Fruit fly (Drosophila melanogaster) S2 (cell line): Measurements from ENCODE around the gene CG15332.

Experiments used
- CG8478 ChIP-seq: fragments of >200 bp; optimal IDR thresholded peaks from 2 replicates; lab custom pipeline; 2018
- CTCF ChIP-seq, 2 experiments: fragments of >200 bp; optimal IDR thresholded peaks; 2 replicates each; lab custom pipeline; 2018

Gene CG15332

DNA sequence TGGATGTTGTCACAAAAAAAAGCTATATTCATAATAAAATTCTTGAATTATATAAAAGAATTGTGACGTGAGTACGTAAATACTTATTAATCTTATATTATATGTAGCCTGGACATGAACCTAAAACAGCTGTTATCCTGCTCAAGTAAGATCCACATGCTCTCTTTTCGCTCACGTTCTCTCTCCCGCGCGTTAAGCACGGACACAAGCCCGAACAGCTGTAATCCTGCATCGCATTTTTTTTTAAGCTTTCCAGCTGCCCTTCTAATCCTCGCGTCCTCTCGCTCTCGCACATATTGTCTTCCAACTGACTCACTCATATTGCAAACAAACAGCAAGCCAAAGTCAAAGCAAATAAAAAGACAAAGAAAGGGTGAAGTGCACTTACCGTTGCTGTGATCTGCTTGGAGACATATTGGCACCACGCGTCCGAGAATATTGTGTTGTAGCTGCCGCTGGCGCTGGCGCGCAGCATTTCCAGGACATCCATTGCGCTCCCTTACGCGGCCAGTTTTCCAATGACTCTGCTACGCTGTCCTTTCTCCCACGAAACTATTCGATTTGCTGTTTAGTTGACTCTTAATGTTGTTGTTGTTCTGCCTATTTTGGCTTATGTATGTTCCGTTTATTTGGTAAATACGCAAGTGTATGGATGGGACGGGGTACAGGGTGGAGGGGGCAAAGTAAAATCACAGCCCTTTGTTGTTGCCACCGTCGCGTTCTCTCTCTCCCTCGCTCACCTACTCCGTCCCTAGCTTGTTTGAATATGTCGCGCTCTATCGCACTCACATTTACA is 11.5 kb upstream of the CG15332 start:
- TF ChIP-seq CG8478 (lab: Kevin White, UChicago), result no peak
- TF ChIP-seq CTCF (optimal IDR thresholded peaks at IDR 0.05; lab: Kevin White, UChicago), result no peak

DNA sequence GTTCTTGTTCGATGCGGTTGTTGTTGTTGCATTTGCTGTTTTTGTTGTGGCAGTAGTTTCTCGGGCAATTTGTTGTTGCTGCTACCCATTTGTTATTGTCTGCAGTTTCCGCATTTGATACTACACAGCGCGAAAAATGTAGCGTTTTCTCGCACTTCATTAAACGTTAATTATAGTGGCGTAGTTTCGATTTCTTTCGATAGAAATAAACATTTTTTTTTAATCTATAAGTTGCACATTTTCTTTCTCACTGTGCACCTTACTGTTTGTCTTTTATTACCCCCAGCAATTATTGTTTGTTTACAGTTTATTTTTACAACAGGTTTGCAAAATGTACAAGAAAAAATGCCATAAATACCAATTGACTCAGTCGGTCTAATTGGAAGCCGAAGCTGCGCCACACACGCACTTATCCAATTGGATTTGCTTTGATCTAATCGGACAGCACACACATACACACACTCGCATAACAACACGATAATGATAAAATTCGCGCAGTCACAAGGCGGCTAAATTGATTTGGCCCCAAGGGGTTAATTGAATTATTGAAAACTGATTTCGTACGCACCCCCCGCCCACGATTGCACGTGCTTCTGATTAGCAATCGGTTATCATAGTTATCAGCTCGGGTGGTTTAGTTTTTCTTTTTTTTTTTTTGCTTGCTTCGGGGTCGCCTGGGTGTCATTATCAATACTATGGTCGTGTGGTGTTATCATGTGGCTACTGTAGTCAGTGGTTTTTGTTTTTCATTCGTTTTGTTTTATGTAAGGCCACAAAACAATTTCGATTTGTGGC is 10.2 kb upstream of the CG15332 start:
- TF ChIP-seq CG8478 (lab: Kevin White, UChicago) (no peak), CTCF (optimal IDR thresholded peaks at IDR 0.05; lab: Kevin White, UChicago) (no peak)

DNA sequence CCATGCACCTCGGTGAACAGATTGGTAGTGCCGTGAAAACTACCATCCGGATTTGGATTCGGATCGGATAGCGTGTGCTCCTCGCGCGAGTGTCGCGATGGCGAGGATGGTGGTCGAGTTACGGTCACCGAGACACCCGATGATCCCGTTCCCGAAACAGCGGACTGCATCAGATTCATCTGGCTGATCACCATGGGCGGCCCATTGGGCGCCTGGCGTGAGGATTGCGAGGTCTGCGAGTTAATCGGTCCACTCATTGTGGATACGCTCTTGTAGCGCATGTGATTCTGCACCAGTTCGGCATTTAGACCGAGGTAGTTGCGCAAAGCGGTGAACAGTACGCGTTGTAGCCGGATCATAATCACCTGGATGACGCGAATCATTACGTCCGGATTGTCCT is 7.9 kb upstream of the CG15332 start, which contains the start of gene sn:
sn (plus strand) TSS at position 301 of the 400 bp plus-strand sequence.
- TF ChIP-seq CG8478 (lab: Kevin White, UChicago) (no peak), CTCF (optimal IDR thresholded peaks at IDR 0.05; lab: Kevin White, UChicago) (no peak)

DNA sequence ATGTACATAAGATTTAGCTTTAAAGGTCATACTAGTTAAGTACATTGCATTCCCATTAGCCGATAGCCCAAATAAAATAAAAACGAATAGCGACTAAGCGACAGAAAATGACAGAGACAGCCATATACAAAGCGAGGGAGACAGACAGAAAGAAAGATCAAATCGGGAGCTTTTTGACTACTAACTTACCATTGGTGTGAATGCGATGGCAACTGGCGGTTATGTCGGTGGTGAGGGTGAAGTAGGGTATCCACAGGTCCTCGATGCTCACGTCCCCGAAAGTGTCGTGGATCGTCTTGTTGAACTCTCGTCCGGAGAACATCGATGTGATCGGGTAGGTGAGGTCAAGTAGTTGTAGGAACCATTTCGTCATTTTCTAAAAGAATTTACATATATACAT is 5.2 kb upstream of the CG15332 start:
- no peak for TF ChIP-seq CG8478 (lab: Kevin White, UChicago)
- no peak for TF ChIP-seq CTCF (optimal IDR thresholded peaks at IDR 0.05; lab: Kevin White, UChicago)

DNA sequence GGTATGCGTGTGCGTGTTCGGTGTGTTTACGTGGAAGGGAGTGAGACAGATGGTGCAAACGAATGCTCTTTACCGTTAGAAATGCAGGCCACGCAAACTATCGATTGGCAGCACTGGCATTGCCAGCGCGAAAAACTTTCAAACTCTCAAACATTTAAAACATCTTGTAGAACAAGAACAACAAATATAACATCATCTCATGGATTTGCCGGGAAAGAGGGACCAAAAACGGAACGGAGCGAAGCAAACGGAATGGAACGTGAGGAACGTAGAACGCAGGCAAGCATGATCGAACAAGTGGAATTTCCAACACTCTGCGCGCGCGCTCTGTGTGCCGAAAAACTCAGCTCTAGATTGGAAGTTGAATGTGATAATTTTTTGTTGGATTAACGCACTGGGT is 3.7 kb upstream of the CG15332 start:
- no peak for TF ChIP-seq CG8478 (lab: Kevin White, UChicago)
- no peak for TF ChIP-seq CTCF (optimal IDR thresholded peaks at IDR 0.05; lab: Kevin White, UChicago)

DNA sequence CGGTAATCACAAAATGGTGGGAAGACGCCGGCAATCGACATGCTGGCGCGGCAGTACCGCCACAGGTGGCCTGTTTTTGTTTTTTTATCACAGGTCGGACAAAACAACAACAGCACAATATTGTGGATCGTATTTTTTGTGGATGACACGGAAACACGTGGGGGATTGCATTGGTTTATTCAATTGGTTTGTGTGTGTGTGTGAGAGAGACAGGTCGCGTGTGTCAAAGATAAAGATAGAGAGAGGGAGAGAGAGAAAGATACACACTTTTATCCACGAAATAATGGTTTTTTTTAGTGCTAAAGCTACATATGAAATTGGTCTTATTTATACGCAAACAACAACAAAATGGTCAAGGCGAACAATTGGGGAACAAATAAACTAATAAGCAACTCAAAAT is 3.2 kb upstream of the CG15332 start:
- TF ChIP-seq CTCF (optimal IDR thresholded peaks at IDR 0.05; lab: Kevin White, UChicago), result no peak
- TF ChIP-seq CG8478 (lab: Kevin White, UChicago), result no peak

DNA sequence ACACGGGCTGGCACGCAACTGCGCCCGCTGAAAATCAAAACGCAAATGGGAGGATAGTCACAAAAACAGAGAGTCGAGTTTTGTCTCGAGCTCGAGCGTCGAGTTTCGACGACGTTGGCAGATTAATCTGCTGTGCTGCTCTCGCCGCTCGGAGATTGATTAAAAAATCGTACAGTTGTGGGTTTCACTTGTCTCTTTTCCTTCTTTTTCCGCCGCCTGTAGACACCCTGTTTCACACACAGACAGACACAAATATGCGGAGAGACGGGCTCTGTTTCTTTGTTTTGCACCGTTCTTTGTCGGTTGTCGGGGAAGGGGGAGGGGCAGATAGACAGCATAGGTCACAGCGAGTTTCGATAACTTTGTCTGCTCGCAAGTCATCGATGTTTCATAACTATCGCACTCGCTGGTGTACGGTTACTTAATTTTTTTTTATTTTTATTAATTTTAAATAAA is 8.9 kb downstream of the CG15332 start, which contains the start of gene orion:
orion (minus strand) TSS at position 51 of the 456 bp plus-strand sequence.
- no peak for TF ChIP-seq CTCF (optimal IDR thresholded peaks at IDR 0.05; lab: Kevin White, UChicago)
- no peak for TF ChIP-seq CG8478 (lab: Kevin White, UChicago)

DNA sequence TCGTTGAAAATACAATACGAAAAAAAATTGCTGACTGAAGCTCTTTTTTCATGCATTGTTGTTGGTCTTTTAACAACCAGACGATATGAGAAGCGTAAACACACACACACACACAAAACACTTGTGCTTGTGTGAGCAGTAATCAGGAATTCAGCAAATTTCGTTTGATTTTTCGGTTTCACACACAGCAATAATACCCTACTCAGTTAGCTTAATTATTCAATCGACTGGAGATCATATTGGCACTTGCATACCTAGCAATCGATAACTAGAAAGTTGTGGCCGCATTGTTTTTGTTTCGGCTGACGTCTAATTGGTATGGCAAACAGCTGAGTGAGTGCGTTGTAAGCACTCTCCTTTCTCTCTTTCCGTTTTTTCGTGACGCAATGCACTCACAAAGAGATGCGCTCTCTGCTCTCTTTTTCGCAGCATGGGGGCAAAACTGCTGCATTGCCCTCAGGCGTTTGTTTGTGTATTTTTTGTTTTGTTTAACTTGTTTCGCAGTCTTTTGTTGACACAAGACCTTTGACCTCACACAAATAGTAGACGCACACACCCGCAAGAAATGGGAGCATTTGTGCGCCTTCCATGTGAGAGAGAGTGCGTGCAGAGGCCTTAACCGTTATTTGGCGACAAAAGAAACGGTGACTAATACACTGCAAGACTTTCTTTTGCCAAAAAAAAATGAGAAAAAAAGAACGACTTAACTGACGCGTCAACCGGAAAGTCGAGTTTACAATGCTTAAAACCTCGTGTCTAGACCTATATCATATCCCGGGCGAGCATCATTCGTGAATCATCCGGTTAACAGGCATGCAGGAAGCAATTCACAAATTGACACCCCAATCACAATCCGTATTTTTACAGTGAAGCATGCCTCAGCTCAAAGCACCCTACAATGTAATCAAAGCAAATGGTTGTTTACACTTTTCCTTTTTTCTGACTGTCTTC is 10.7 kb downstream of the CG15332 start:
- TF ChIP-seq CG8478 (lab: Kevin White, UChicago) (no peak), CTCF (optimal IDR thresholded peaks at IDR 0.05; lab: Kevin White, UChicago) (no peak)

DNA sequence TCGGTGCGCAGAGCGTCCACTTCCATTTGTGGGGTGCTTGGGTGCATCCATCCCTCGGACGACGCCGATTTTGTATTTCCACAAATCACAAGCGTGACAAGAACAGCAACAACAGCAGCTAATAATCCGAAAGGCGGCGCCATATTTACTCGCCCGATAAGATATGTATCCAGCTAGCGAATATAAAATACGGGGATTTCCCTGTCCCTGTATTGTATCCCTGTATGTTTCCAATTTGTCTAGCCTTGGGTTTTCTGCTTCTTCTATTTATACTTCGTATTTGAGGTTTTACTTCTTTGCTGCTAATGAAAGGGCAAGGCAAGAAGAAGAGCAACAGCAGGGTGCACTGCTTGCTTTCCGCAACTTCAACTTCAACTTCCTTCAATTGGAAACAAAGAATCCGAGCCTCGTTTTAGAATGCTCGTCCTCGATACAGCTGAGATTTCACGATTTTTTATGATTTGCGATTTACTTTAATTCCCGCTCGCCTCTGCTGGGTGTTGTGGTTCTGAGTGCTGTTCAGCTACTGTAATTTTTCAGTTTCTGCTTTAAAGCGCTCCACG is 11.6 kb downstream of the CG15332 start:
- TF ChIP-seq CTCF (optimal IDR thresholded peaks at IDR 0.05; lab: Kevin White, UChicago), result no peak
- no peak for TF ChIP-seq CG8478 (lab: Kevin White, UChicago)

DNA sequence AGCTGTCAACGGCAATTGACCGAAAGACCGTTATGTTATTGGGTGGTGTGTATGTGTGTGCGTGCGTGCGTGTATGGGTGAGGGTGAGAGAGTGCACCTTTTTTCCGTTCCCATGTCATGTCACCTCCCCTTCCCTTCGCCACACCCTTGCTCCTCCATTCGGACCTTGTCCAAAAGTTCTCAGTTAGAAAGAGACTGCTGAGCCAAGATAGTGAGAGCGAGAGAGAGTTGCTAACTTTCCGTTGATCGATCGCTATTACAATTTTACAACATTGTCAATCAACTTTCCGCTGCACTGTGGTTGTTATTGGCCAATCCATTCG is 17.3 kb downstream of the CG15332 start:
- no peak for TF ChIP-seq CG8478 (lab: Kevin White, UChicago)

DNA sequence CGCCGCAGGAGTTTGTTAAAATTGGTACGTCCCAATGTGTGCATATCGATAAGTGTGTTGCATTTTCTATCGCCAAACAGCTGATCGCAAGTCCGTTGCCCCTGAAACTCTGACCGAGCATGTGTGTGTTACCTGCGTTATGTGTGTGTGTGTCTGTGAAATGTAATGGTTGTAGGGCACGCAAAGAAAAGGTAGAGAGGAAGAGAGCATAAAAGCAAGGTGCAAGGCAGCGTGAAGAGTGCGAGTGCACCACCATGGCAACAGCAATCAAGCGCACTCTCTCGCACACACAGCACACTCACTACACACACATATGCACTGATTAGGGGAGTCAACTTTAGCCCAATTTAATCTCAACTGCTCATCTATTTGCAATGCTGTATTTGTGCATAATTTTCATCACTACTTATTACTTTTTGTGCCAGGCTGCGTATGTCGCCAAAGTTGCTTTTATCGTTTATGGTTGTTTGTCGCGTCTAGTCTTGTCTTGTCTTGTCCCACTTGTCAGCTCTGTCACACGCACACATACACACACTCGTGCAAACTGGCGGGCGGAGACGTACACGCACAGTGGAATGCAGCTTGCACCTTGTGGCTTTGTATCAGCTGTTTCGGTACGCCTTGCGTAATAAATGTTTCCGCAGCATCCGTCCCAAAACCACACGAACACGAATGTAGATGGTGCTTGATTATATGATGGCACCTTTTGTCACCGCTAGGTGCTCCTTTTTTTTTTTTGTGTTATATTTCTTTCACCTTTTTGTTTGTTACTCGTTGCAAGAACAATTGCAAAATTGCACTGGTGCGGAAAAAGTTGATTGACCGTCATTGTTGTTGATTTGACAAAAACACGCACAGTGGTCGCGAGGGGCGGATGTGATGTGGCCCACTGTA is 18.0 kb downstream of the CG15332 start:
- TF ChIP-seq CG8478 (lab: Kevin White, UChicago), result no peak
- TF ChIP-seq CTCF (optimal IDR thresholded peaks at IDR 0.05; lab: Kevin White, UChicago), result no peak

DNA sequence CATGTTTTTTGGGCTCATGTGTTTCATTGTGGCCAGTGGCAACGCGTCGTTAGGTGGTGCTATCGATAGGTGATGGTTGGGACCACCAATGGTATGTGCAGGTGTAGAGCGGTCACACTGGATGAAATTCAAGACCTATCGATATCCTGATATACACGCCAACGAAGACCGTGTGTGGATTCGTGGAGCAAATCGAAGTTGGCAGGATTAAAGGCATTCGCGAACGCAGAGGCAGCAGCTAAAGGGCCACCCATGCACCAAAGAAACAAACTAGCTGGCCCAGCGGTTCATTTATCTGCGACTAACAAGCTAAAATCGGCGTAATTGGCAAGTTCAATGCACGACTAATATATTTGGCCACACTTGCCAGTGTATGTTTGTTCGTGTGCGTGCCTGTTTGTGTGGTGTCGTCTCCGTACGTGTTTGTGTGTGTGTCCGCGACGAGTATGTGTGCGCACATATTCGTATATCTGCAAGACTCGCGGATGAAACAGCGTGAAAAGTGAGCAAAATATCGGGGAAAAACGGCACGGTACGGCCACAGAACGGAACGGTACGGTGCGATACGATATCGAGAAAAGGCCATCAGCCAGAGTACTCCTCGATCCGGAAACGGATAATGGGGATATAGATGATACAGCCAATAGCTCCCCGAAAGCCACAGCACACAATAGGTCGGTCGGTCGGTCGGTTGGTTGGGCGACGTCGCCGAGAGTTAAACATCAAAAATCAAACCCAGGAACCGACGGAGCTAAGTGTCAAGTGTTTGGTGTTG is 19.8 kb downstream of the CG15332 start, which contains the start of gene Ubr3:
Ubr3 (plus strand) TSS at position 99 of the 775 bp plus-strand sequence.
- TF ChIP-seq CTCF (optimal IDR thresholded peaks at IDR 0.05; lab: Kevin White, UChicago), result no peak
